Worm (Caenorhabditis elegans): ENCODE results near the gene srw-113.
A peak's percentile ranks its signal among the peaks of the same experiment; 100 is the strongest.
"Not testable (repeated sequence)": the region's sequence is repeated elsewhere in the genome, so short reads cannot be mapped to it uniquely, and the experiment has no call there.

srw-113 gene

DNA sequence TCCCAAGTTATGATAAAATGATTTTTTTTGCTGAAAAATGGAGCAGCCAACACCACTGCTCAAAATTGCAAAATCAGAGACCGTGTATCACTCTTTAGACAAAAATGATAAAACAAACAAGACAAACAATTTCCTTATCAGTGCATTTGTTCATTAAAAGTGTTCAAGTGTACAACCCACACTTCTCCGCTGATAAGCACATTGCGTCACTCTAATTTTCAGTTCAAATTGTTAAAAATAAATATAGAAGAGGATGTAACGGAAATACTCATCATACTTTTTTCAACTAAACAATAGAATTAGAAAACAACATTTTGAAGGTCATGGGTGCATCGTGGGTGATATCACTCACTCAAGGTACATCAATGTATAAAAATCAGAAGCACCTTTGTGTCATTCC is 14.3 kb upstream of the srw-113 start, which contains the start of gene nhr-291 (continued):
- TF ChIP-seq T20F7.1 (GFP tag; optimal IDR thresholded peaks at IDR 0.05) = no peak
- no peak for TF ChIP-seq daf-12 (tag; optimal IDR thresholded peaks at IDR 0.05)
- no peak for TF ChIP-seq F10B5.3 (tag; optimal IDR thresholded peaks at IDR 0.05)
- TF ChIP-seq ceh-62 (tag; optimal IDR thresholded peaks at IDR 0.05) = no peak

DNA sequence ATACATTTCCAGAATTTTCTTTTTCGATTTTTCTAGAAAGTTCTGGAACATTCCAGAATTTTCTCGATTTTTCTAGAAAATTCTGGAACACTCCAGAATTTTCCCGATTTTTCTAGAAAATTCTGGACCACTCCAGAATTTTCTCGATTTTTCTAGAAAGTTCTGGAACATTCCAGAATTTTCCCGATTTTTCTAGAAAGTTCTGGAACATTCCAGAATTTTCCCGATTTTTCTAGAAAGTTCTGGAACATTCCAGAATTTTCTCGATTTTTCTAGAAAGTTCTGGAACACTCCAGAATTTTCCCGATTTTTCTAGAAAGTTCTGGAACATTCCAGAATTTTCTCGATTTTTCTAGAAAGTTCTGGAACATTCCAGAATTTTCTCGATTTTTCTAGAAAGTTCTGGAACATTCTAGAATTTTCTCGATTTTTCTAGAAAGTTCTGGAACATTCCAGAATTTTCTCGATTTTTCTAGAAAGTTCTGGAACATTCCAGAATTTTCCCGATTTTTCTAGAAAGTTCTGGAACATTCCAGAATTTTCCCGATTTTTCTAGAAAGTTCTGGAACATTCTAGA is 12.1 kb upstream of the srw-113 start:
- TF ChIP-seq snpc-1.2 (GFP tag; IDR thresholded peaks at IDR 0.05) (peak; percentile 59; the same call in 1 of the 2 replicates), Y75B8A.6 (GFP tag; IDR thresholded peaks at IDR 0.05) (0 out of 2 replicates have a peak, but pooled peaks have one; percentile 46), lim-7 (GFP tag; IDR thresholded peaks at IDR 0.05) (peak; percentile 73), lin-1 (GFP tag; IDR thresholded peaks at IDR 0.05) (0 out of 2 replicates have a peak, but pooled peaks have one; percentile 57), Y48G9A.11 (GFP tag; IDR thresholded peaks at IDR 0.05) (0 out of 2 replicates have a peak, but pooled peaks have one; percentile 60), egl-43 (GFP tag; IDR thresholded peaks at IDR 0.05) (0 out of 2 replicates have a peak, but pooled peaks have one; percentile 24), vab-7 (GFP tag; IDR thresholded peaks at IDR 0.05) (peak; percentile 51; the same call in 1 of the 2 replicates), ctbp-1 (GFP tag; IDR thresholded peaks at IDR 0.05) (peak; percentile 57; the same call in 1 of the 2 replicates), madf-5 (GFP tag; IDR thresholded peaks at IDR 0.05) (0 out of 4 replicates have a peak, but pooled peaks of 1 of the 2 experiments have one; percentile 63), pha-4 (GFP tag; IDR thresholded peaks at IDR 0.05) (peak; percentile 74; the same call in 1 of the 2 replicates), mdt-29 (GFP tag; IDR thresholded peaks at IDR 0.05) (peak; percentile 86), arid-1 (GFP tag; conservative IDR thresholded peaks at IDR 0.05) (peak; percentile 76; the same call in 1 of the 2 replicates), Y105C5A.15 (GFP tag; IDR thresholded peaks at IDR 0.05) (0 out of 2 replicates have a peak, but pooled peaks have one; percentile 30)
- TF ChIP-seq pha-4 (tag; optimal IDR thresholded peaks at IDR 0.05) = not testable (repeated sequence)

DNA sequence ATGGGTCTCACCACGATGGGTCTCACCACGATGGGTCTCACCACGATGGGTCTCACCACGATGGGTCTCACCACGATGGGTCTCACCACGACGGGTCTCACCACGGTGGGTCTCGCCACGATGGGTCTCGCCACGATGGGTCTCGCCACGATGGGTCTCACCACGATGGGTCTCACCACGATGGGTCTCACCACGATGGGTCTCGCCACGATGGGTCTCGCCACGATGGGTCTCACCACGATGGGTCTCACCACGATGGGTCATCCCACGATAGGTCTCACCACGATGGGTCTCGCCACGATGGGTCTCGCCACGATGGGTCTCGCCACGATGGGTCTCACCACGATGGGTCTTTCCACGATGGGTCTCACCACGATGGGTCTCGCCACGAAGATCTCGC is 11.0 kb upstream of the srw-113 start:
- TF ChIP-seq egl-43 (GFP tag; IDR thresholded peaks at IDR 0.05) = 0 out of 2 replicates have a peak, but pooled peaks have one; percentile 21
- TF ChIP-seq set-16 (GFP tag; IDR thresholded peaks at IDR 0.05) = peak; percentile 82
- TF ChIP-seq snpc-1.2 (GFP tag; IDR thresholded peaks at IDR 0.05) = 0 out of 2 replicates have a peak, but pooled peaks have one; percentile 12

DNA sequence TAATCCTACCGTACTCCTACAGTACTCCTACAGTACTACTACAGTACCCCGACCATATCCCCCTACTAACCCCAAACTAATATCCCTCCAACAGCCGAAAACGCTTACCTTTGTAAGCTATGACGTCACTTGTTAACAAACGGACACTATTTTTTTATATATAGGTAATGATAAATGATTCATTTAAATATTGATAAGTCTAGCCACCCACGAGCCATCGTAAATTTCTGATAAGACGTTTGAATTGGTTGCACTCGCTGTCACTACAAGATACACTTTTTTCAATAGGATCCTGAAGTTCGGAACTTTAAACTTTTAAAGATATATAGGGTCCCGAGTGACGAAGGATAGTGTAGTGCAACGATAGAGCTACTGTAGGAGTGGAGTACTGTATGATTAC is 10.3 kb upstream of the srw-113 start, which contains the start of gene nhr-247:
nhr-247 (plus strand) TSS at position 330 of the 400 bp plus-strand sequence.
- peak; percentile 71 for TF ChIP-seq nhr-28 (tag; optimal IDR thresholded peaks at IDR 0.05)
- not testable (repeated sequence) for TF ChIP-seq daf-16 (GFP tag; optimal IDR thresholded peaks at IDR 0.05)
- peak; percentile 24 for TF ChIP-seq daf-16 (tag; optimal IDR thresholded peaks at IDR 0.05)
- TF ChIP-seq pqm-1 (tag; optimal IDR thresholded peaks at IDR 0.05) = peak; percentile 15
- peak; percentile 65 for TF ChIP-seq dmd-6 (GFP tag; IDR thresholded peaks at IDR 0.05)

DNA sequence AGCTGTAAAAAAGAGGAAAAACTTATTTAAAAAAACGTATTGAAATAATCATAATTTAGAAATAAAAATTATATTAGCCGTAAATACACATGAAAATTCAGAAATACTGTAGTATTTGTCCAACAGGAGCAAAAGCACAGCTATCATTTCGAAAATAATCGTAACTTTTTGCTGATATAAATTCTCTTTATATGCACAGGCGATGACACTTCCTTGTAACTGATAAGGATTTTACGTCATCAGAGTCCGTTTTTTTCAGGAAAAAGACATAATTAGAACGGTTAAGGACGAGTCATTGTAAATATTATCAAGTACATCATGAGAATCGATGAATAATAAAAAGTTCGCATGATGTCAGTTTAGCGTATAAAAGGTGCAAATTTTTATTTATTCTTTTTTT is 9.5 kb upstream of the srw-113 start:
- TF ChIP-seq dve-1 (tag; optimal IDR thresholded peaks at IDR 0.05; ENCODE audit: insufficient read depth) (peak; percentile 23), daf-16 (GFP tag; optimal IDR thresholded peaks at IDR 0.05) (no peak), daf-16 (tag; optimal IDR thresholded peaks at IDR 0.05) (peak; percentile 44), nhr-28 (tag; optimal IDR thresholded peaks at IDR 0.05) (peak; percentile 73), cey-2 (tag; optimal IDR thresholded peaks at IDR 0.05; ENCODE audit: borderline replicate concordance, insufficient read depth) (no peak), nhr-6 (tag; optimal IDR thresholded peaks at IDR 0.05) (peak; percentile 19), hlh-30 (tag; optimal IDR thresholded peaks at IDR 0.05; ENCODE audit: insufficient read depth) (no peak), pqm-1 (tag; optimal IDR thresholded peaks at IDR 0.05) (peak; percentile 74), hlh-11 (tag; optimal IDR thresholded peaks at IDR 0.05) (peak; percentile 27), dmd-6 (GFP tag; IDR thresholded peaks at IDR 0.05) (peak; percentile 59)
